Fruit fly (Drosophila melanogaster) whole organism, embryonic: ENCODE data around the gene Yip1d1.

ENCODE experiments used
- CG3847 ChIP-seq: fragments of 200-800 bp; sonication (Bioruptor generic); IDR thresholded peaks from 2 replicates; pipeline ENCODE4 v1.3.6; 2022; ENCODE audit warnings: missing biosample characterization, missing genetic modification characterization
- CG4328 ChIP-seq: fragments of 200-800 bp; sonication (Bioruptor generic); optimal IDR thresholded peaks from 3 replicates; lab custom pipeline; 2017; ENCODE audit warnings: missing biosample characterization, missing genetic modification reagents, missing genetic modification characterization
- CG9437 ChIP-seq: fragments of 200-800 bp; sonication (Bioruptor generic); optimal IDR thresholded peaks from 2 replicates; lab custom pipeline; 2018; ENCODE audit warnings: missing biosample characterization, mild to moderate bottlenecking, missing genetic modification characterization
- HLHmδ ChIP-seq: fragments of 200-800 bp; sonication (Bioruptor generic); optimal IDR thresholded peaks from 2 replicates; lab custom pipeline; 2018; ENCODE audit warnings: missing biosample characterization, mild to moderate bottlenecking, missing genetic modification characterization, moderate library complexity
- Oaz ChIP-seq: fragments of 200-800 bp; sonication (Bioruptor generic); IDR thresholded peaks from 2 replicates; pipeline ENCODE4 v1.3.6; 2022; ENCODE audit warnings: missing biosample characterization, missing genetic modification characterization
- Sox102F ChIP-seq: fragments of 200-800 bp; sonication (Bioruptor generic); optimal IDR thresholded peaks from 2 replicates; lab custom pipeline; 2018; ENCODE audit warnings: missing biosample characterization, mild to moderate bottlenecking, missing genetic modification characterization, moderate library complexity
- Xbp1 ChIP-seq: fragments of 200-800 bp; sonication (Bioruptor generic); optimal IDR thresholded peaks from 3 replicates; lab custom pipeline; 2016; ENCODE audit warnings: missing biosample characterization, mild to moderate bottlenecking, missing genetic modification characterization
- bab2 ChIP-seq: fragments of 200-800 bp; sonication (Bioruptor generic); optimal IDR thresholded peaks from 2 replicates; lab custom pipeline; 2016; ENCODE audit warnings: missing biosample characterization, missing genetic modification characterization
- bowl ChIP-seq: fragments of 200-800 bp; sonication (Bioruptor generic); IDR thresholded peaks from 2 replicates; pipeline ENCODE4 v1.3.6; 2022; ENCODE audit warnings: missing biosample characterization, missing genetic modification characterization
- lmd ChIP-seq: fragments of 200-800 bp; sonication (Bioruptor generic); IDR thresholded peaks from 2 replicates; pipeline ENCODE4 v1.3.6; 2022; ENCODE audit warnings: missing biosample characterization, missing genetic modification characterization
- row ChIP-seq: fragments of 200-800 bp; sonication (Bioruptor generic); IDR thresholded peaks from 3 replicates; pipeline ENCODE4 v1.3.6; 2022; ENCODE audit warnings: missing biosample characterization, missing genetic modification characterization
- trh ChIP-seq: fragments of 200-800 bp; sonication (Bioruptor generic); optimal IDR thresholded peaks from 2 replicates; lab custom pipeline; 2016; ENCODE audit warnings: missing biosample characterization, missing genetic modification characterization
- wdn ChIP-seq: fragments of 200-800 bp; sonication (Bioruptor generic); IDR thresholded peaks from 2 replicates; pipeline ENCODE4 v1.3.6; 2022; ENCODE audit warnings: missing biosample characterization, missing genetic modification characterization

DNA sequence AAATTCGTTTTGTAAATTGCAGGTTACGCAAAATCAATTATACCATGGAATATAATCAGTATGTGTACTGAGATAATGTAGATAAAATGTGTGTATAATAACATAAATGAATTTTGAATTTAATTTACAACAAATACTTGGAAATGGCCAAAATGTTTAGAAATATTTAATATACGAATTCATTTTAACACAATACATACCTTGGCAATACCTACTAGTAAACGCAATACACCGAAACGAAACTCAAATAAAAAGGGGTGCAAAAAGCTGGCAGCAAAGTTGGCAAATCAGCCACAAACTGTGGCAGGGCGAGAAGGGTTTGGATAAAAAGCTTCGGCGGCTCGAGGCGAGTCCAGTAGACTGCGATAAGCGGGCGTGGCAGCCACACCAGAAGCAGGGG lies 34.1 kb downstream of the Yip1d1 start, which contains the start of gene CG16800:
- no peak for TF ChIP-seq lmd (GFP tag; lab: Robert Waterston, UW)
- no peak for TF ChIP-seq CG4328 (GFP tag; lab: Kevin White, UChicago)
- TF ChIP-seq Xbp1 (GFP tag; lab: Kevin White, UChicago), result no peak
- no peak for TF ChIP-seq row (GFP tag; lab: Robert Waterston, UW)
- no peak for TF ChIP-seq CG9437 (GFP tag; lab: Kevin White, UChicago)
- no peak for TF ChIP-seq trh (GFP tag; lab: Kevin White, UChicago)
- TF ChIP-seq CG3847 (GFP tag; lab: Robert Waterston, UW), result no peak
- no peak for TF ChIP-seq Sox102F
- TF ChIP-seq Oaz, result no peak
- no peak for TF ChIP-seq wdn (GFP tag; lab: Robert Waterston, UW)
- no peak for TF ChIP-seq bab2 (GFP tag; lab: Kevin White, UChicago)
- TF ChIP-seq HLHmδ, result no peak
- no peak for TF ChIP-seq bowl (GFP tag; lab: Robert Waterston, UW)
